Fruit fly (Drosophila melanogaster): ENCODE results near the gene zormin.

- TF ChIP-seq Sin3A (optimal IDR thresholded peaks at IDR 0.05) (no peak), h (optimal IDR thresholded peaks at IDR 0.05) (no peak), insv (optimal IDR thresholded peaks at IDR 0.05) (no peak)
Observed at dm6 chr3L:2159817-2160216, 8.3 kb upstream of the zormin start.
